Fruit fly (Drosophila melanogaster): ENCODE results near the gene Cp18.

DNA sequence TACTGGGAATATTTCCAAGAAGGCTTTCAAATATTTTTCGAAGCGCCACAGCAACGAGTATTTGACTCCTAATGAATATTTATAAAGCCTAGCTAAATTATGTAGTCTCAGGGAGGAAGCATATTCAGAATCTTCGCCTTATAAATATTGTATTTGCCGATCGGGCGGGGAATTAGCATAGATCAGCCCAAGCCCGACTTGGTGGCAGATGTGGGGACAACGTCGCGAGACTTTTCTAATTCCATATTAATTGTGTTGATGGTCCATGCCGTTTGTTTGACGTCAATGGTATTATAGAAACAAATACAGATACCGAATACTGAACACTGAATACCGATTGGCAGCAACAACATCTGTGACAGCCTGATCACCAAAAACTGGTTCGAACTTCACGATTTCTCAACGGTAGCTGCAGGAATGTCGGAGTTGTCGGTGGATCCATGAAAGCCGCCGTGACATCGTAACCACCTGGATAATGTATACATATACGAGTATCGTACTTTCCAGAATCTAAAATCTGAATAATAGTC is 22.8 kb upstream of the Cp18 start:
- no peak for TF ChIP-seq Mnt (GFP tag; optimal IDR thresholded peaks at IDR 0.05)
- no peak for TF ChIP-seq CG7101 (tag; optimal IDR thresholded peaks at IDR 0.05)
- TF ChIP-seq CG1620 (GFP tag; optimal IDR thresholded peaks at IDR 0.05): no peak

All from whole organism, adult.